Worm (Caenorhabditis elegans) whole organism, young adult: ENCODE results near the gene ZK177.9.

ENCODE experiments used
- attf-3 ChIP-seq: fragments of 200-800 bp; sonication (Bioruptor generic); conservative IDR thresholded peaks from 2 replicates; pipeline ENCODE4 v1.3.6; 2022; ENCODE audit warnings: missing genetic modification reagents, missing genetic modification characterization, missing compliant biosample characterization
- lin-26 ChIP-seq: fragments of 200-800 bp; sonication (Bioruptor generic); IDR thresholded peaks from 2 replicates; pipeline ENCODE4 v1.3.6; 2022; ENCODE audit warnings: missing genetic modification reagents, missing genetic modification characterization, missing compliant biosample characterization
- unc-62 ChIP-seq: fragments of 150-350 bp; optimal IDR thresholded peaks from 2 replicates; lab custom pipeline; 2014; ENCODE audit warnings: missing biosample characterization, missing genetic modification reagents, missing genetic modification characterization
- ztf-3 ChIP-seq: fragments of 200-800 bp; sonication (Bioruptor generic); optimal IDR thresholded peaks from 2 replicates; lab custom pipeline; 2018; ENCODE audit warnings: mild to moderate bottlenecking, missing genetic modification characterization, missing compliant biosample characterization

DNA sequence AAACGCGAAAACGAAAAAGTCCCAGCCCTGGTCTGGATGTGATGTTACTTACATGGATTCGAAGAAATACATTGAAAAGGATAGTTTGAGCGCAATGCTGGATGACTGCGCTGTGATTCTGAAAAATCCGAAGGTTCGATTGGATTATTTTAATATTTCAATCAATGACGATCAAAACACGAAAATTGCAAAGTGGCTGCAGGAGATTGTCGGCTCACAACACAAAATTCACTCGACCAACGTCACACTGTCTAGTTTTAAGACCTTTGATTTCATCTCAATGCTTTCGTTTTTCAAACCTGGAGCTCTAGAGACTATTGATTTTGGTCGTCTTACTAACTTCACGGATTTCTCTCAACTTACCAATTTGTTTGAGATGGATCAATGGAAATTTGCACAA is 34.0 kb upstream of the ZK177.9 start, which contains the start of gene C17C3.5:
- TF ChIP-seq attf-3 (GFP tag; lab: Robert Waterston, UW) = no peak
- TF ChIP-seq lin-26 = no peak
- no peak for TF ChIP-seq unc-62
- TF ChIP-seq ztf-3 (GFP tag; lab: Kevin White, UChicago) = no peak
